Worm (Caenorhabditis elegans): Measurements from ENCODE around the gene Y97E10B.1.

The Y97E10B.1 gene

ce11 chrV:7980993-7981595 is 37.4 kb downstream of the Y97E10B.1 start, which contains the start of gene F26D11.1:
TSS of gene F26D11.1 (plus strand) at chrV:7981545.
- TF ChIP-seq nhr-90 (tag; optimal IDR thresholded peaks at IDR 0.05; ENCODE audit: poor library complexity): no peak
- peak in 1 of 2 experiments; percentile 8 for TF ChIP-seq lin-35 (GFP tag; optimal IDR thresholded peaks at IDR 0.05)
- peak in 1 of 3 experiments; percentile 3 for TF ChIP-seq dpl-1 (GFP tag; optimal IDR thresholded peaks at IDR 0.05)
- peak in 1 of 6 experiments; percentile 16 for TF ChIP-seq elt-3 (tag; optimal IDR thresholded peaks at IDR 0.05)

- TF ChIP-seq swsn-7 (tag; optimal IDR thresholded peaks at IDR 0.05) (peak; percentile 27), F16B12.6 (tag; optimal IDR thresholded peaks at IDR 0.05) (peak; percentile 89), nhr-85 (tag) (peak; percentile 69), mab-9 (GFP tag; IDR thresholded peaks at IDR 0.05) (no peak), fkh-8 (tag; optimal IDR thresholded peaks at IDR 0.05) (no peak), C16A3.4 (tag; optimal IDR thresholded peaks at IDR 0.05) (peak; percentile 44), elt-3 (tag; optimal IDR thresholded peaks at IDR 0.05) (peak in 1 of 6 experiments; percentile 15), mdl-1 (tag; optimal IDR thresholded peaks at IDR 0.05) (peak in 1 of 2 experiments; percentile 52), dpl-1 (GFP tag; optimal IDR thresholded peaks at IDR 0.05) (peak; percentile 20 to 60 (median 55)), lsy-2 (tag; optimal IDR thresholded peaks at IDR 0.05) (peak; percentile 92 to 98), nhr-76 (tag; optimal IDR thresholded peaks at IDR 0.05) (no peak), nhr-28 (tag; optimal IDR thresholded peaks at IDR 0.05) (no peak), unc-130 (tag; optimal IDR thresholded peaks at IDR 0.05) (peak; percentile 57), aha-1 (tag; optimal IDR thresholded peaks at IDR 0.05) (no peak), mep-1 (tag; optimal IDR thresholded peaks at IDR 0.05) (peak; percentile 76), lin-14 (GFP tag; optimal IDR thresholded peaks at IDR 0.05) (peak; percentile 55), grh-1 (GFP tag; IDR thresholded peaks at IDR 0.05) (no peak), ztf-11 (tag; optimal IDR thresholded peaks at IDR 0.05) (no peak), nhr-71 (tag; optimal IDR thresholded peaks at IDR 0.05) (peak; percentile 47), unc-98 (GFP tag; IDR thresholded peaks at IDR 0.05) (no peak), ceh-82 (tag; optimal IDR thresholded peaks at IDR 0.05) (peak in 1 of 3 experiments; percentile 30), nhr-20 (tag; optimal IDR thresholded peaks at IDR 0.05) (peak; percentile 54), lin-15B (tag; optimal IDR thresholded peaks at IDR 0.05) (no peak), efl-1 (optimal IDR thresholded peaks at IDR 0.05) (peak; percentile 39 to 43), efl-1 (GFP tag; optimal IDR thresholded peaks at IDR 0.05 in 1 of 2) (peak; percentile 59 to 94), isw-1 (GFP tag; IDR thresholded peaks at IDR 0.05) (no peak), pag-3 (tag; optimal IDR thresholded peaks at IDR 0.05; ENCODE audit: borderline replicate concordance, insufficient read depth) (no peak), snu-23 (GFP tag; optimal IDR thresholded peaks at IDR 0.05) (peak; percentile 62), lin-35 (GFP tag; optimal IDR thresholded peaks at IDR 0.05) (peak; percentile 44 to 81), tbx-2 (tag; optimal IDR thresholded peaks at IDR 0.05) (peak; percentile 19), hlh-17 (GFP tag; optimal IDR thresholded peaks at IDR 0.05; ENCODE audit: borderline replicate concordance) (no peak), nhr-47 (tag; optimal IDR thresholded peaks at IDR 0.05) (peak; percentile 52), skn-1 (tag; optimal IDR thresholded peaks at IDR 0.05) (peak; percentile 31), nhr-237 (tag; optimal IDR thresholded peaks at IDR 0.05) (no peak), rnt-1 (tag; optimal IDR thresholded peaks at IDR 0.05) (peak; percentile 20), xbp-1 (tag; optimal IDR thresholded peaks at IDR 0.05) (peak; percentile 38), blmp-1 (tag; optimal IDR thresholded peaks at IDR 0.05) (peak; percentile 64)
These were observed 39.8 kb downstream of the Y97E10B.1 start, which contains the start of the genes natb-1 and abhd-12 for ce11 chrV:7983381-7984052. TSS of gene natb-1 (minus strand) at chrV:7983431. TSS of gene abhd-12 (plus strand) at chrV:7983879.
